Worm (Caenorhabditis elegans): ENCODE measurements around the gene clec-189.
"Not testable (repeated sequence)": the region's sequence is repeated elsewhere in the genome, so short reads cannot be mapped to it uniquely, and the experiment has no call there.

clec-189 gene

ce11 chrIV:15120746-15121145, at the start of gene clec-189:
Gene clec-189 (plus strand): TSS chrIV:15120837.
- TF ChIP-seq unc-62 (GFP tag; optimal IDR thresholded peaks at IDR 0.05) = no peak

ce11 chrIV:15074392-15074791, 46.2 kb upstream of the clec-189 start, which contains the start of gene srt-50:
Gene srt-50 (plus strand): TSS chrIV:15074692.
- no peak for TF ChIP-seq unc-62 (GFP tag; optimal IDR thresholded peaks at IDR 0.05)

DNA sequence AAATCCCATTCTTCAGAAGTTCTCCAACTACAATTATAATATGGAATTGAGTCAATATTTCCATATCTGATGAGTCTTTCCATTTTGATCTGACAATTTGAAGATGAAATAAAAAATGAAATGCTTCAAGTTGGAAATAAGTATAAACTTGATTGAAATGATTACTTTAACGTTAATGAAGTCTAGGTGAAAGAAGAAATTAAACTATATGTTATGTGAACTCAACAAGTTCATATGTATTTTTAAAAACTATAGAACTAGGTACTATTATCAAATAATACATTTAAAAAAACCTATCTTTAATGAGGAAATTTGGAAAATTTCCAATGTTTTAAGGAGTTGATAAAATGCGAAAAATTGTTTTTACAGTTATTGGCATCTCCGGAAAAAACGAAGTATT, 22.3 kb upstream of the clec-189 start, which contains the start of gene srt-49:
srt-49 (minus strand) TSS at position 101 of the 400 bp plus-strand sequence.
- no peak for TF ChIP-seq unc-62 (GFP tag; optimal IDR thresholded peaks at IDR 0.05)

- TF ChIP-seq unc-62 (GFP tag; optimal IDR thresholded peaks at IDR 0.05) = no peak
Measured at ce11 chrIV:15103224-15103679, 17.4 kb upstream of the clec-189 start, which contains the start of gene srt-44. Gene srt-44 (plus strand): TSS chrIV:15103629.

DNA sequence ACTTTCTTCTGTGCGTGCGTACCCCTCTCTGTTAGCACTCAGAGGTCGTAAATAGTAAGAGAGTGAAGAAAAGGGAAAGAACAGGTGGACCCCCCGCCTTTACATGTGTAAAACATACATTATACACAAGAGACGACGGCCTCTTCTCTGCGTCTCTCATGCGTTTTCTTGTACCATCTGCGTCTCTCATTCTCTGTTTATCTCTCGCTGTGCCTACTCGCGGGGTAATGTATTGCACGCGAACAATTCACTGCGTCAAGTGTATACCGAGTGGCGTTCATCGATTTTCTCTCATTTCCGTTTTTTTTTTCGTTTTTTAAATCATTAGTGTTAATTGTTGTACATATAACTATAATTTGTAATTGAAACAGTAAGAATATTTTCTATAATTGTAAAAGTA, 13.4 kb upstream of the clec-189 start:
- TF ChIP-seq unc-62 (GFP tag; optimal IDR thresholded peaks at IDR 0.05) = no peak

DNA sequence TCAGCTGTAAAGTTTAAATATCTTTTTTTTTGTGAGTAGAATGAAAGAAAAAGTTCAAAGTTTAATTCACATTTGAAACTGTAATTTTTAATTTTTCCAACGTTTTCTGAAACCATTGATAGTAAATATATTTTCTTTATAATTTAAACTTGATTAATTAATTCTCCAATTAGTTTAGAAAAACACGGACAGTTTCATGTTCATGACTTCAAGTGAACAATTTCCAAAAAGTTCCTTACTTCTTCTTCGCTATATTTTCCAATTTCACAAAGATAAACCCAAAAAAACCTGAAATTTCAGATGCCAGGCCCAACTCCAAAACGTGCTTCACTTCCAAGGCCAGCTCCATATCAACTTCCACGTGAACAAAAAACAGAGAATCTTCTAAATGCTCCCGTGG, 12.2 kb upstream of the clec-189 start, which contains the start of gene M199.2:
M199.2 (plus strand) TSS at position 301 of the 400 bp plus-strand sequence.
- no peak for TF ChIP-seq unc-62 (GFP tag; optimal IDR thresholded peaks at IDR 0.05)

ce11 chrIV:15113117-15113516, 7.5 kb upstream of the clec-189 start, which contains the start of gene M199.134:
Gene M199.134 (minus strand): TSS chrIV:15113217.
- no peak for TF ChIP-seq unc-62 (GFP tag; optimal IDR thresholded peaks at IDR 0.05)

ce11 chrIV:15114324-15114723, 6.3 kb upstream of the clec-189 start, which contains the start of gene M199.135:
Gene M199.135 (plus strand): TSS chrIV:15114624.
- TF ChIP-seq unc-62 (GFP tag; optimal IDR thresholded peaks at IDR 0.05) = no peak

- TF ChIP-seq unc-62 (GFP tag; optimal IDR thresholded peaks at IDR 0.05) = no peak
Measured at ce11 chrIV:15118390-15118789, 2.2 kb upstream of the clec-189 start, which contains the start of gene M199.136. Gene M199.136 (plus strand): TSS chrIV:15118690.

DNA sequence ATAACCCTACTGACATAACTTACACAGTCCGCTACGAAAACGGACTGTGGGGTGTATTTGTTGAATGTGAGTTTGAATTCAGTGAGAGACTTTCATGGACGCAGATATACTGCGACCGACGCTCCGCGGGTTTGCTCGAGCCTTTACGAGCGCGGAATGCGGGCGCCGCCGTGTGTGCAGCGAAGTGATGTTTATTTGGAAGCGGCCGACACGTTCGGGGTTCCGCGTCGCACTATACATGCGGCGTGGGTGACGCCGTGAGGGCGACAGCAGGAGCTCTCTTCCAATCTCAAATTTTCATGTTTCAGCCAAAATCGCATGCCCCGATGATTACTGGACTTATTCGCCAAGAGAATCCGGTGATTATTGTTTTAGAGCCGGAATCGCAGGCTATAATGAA, 1.4 kb upstream of the clec-189 start:
- TF ChIP-seq unc-62 (GFP tag; optimal IDR thresholded peaks at IDR 0.05) = no peak

DNA sequence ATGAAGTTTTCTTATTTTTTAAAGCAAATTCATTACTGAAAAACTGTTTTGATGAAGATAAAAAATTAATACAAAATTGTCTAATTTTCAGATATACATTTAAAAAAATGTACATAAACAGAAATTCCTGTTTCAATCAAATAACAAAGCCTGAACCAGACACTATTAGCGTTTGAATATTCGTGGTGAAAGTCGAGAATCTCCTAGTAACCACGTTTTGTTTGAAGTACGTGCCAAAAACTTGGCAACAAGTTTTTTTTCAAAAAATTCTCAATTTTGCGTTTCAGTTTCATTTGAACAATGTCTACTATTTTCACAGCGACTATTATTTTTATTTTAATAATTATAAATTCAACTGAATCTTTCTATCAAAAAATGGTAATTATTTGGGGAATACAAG, 2.2 kb downstream of the clec-189 start, which contains the start of gene M199.7:
M199.7 (plus strand) TSS at position 301 of the 400 bp plus-strand sequence.
- no peak for TF ChIP-seq unc-62 (GFP tag; optimal IDR thresholded peaks at IDR 0.05)

DNA sequence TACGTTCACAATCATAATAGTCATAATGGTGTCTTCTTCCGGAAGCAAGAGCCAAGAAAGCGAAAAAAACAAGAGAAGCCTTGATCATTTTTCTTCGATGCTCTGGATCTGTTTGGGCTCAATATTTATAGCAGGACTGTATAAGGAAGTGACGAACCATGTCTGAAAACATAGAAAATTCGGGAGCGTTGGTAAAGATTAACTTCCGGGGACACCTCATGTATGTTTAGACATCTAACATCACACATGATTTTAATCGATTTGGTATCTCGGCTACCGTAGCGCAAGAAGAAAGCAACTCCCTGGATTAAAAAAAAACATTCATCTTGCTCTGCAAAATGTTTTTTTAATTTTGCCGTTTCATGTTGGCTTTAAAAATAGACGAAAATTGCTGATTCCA, 5.4 kb downstream of the clec-189 start, which contains the start of gene clec-190:
clec-190 (minus strand) TSS at position 101 of the 400 bp plus-strand sequence.
- no peak for TF ChIP-seq unc-62 (GFP tag; optimal IDR thresholded peaks at IDR 0.05)

DNA sequence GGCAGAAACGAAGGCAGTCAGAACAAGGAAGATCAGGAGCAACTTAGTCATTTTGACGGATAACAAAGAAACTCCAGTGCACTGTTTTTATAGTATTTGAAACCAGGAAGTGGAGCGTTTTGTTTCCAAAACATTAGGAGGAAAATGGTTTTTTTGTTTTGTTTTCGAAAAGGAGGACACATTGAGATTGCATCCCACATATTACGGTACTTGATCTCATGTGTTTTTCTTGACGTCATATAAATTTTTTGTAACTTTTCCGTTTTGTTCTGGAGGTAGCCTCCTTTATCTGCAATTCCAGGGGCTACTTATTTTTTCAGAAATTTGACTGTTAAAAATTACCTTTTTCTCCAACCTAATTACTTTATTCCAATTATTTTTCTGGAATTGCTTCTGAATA, 7.1 kb downstream of the clec-189 start, which contains the start of gene M199.9:
M199.9 (minus strand) TSS at position 101 of the 400 bp plus-strand sequence.
- no peak for TF ChIP-seq unc-62 (GFP tag; optimal IDR thresholded peaks at IDR 0.05)

DNA sequence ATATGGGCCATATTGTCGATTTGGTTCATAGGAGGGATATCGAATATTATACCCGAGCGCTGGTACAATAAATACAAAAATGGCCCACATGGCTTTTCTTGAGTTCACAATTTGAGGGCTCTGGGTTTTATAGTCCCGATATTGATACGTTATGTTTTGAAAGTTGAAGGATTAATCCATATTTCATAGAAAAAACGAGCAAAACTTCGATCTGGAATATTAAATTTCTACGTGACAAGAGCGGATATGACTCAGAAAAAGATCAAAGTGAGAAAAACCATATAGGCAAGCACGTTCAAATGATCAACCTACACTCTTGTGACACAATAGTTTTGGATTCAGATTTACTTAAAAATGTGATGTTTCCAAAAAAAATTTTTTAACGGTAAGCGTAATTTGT, 11.1 kb downstream of the clec-189 start, which contains the start of gene col-135:
col-135 (minus strand) TSS at position 101 of the 400 bp plus-strand sequence.
- no peak for TF ChIP-seq unc-62 (GFP tag; optimal IDR thresholded peaks at IDR 0.05)

- TF ChIP-seq unc-62 (GFP tag; optimal IDR thresholded peaks at IDR 0.05) = not testable (repeated sequence)
Measured at ce11 chrIV:15133899-15134298, 13.3 kb downstream of the clec-189 start, which contains the start of gene M199.8. Gene M199.8 (minus strand): TSS chrIV:15133999.

- TF ChIP-seq unc-62 (GFP tag; optimal IDR thresholded peaks at IDR 0.05) = no peak
Measured at ce11 chrIV:15140832-15141231, 20.2 kb downstream of the clec-189 start, which contains the start of gene srg-51. Gene srg-51 (minus strand): TSS chrIV:15140932.

DNA sequence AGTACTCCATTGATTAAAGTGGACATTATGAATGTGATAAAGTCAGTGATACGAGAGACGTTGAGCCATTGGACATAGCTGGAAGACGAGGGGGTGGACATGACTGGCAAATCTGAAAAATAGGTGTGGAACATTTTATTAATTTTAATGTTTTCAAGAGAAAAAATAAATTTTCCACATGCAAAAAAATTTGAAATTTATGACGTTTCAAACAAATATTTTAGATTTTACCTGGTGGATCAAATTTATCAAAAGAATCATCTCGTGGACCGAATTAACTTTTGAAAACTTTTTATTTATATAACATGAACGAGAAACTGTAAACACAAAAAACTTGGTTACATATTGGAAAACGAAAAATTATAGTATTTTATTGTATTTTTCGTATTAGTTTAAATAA, 26.5 kb downstream of the clec-189 start, which contains the start of gene str-78:
str-78 (minus strand) TSS at position 101 of the 400 bp plus-strand sequence.
- TF ChIP-seq unc-62 (GFP tag; optimal IDR thresholded peaks at IDR 0.05) = no peak
